Fruit fly (Drosophila melanogaster) whole organism, embryonic: ENCODE data around the gene CG15145.

Source experiments
- Ada2b ChIP-seq: fragments of 200-800 bp; sonication (Bioruptor generic); IDR thresholded peaks from 2 replicates; pipeline ENCODE4 v1.3.6; 2022; ENCODE audit warnings: missing biosample characterization, missing genetic modification characterization
- Antp ChIP-seq: fragments of 200-800 bp; sonication (Bioruptor generic); optimal IDR thresholded peaks from 3 replicates; lab custom pipeline; 2016; ENCODE audit warnings: missing biosample characterization, missing genetic modification characterization
- BEAF-32 ChIP-seq: fragments of 200-800 bp; sonication (Bioruptor generic); optimal IDR thresholded peaks from 3 replicates; lab custom pipeline; 2017; ENCODE audit warnings: missing biosample characterization, missing genetic modification characterization, mild to moderate bottlenecking, moderate library complexity, missing genetic modification reagents
- C15 ChIP-seq: fragments of 200-800 bp; sonication (Bioruptor generic); IDR thresholded peaks from 3 replicates; pipeline ENCODE4 v1.3.6; 2022; ENCODE audit warnings: missing biosample characterization, missing genetic modification characterization
- CG10543 ChIP-seq: fragments of 200-800 bp; sonication (Bioruptor generic); optimal IDR thresholded peaks from 3 replicates; lab custom pipeline; 2017; ENCODE audit warnings: missing biosample characterization, mild to moderate bottlenecking, missing genetic modification characterization, moderate library complexity
- CG12104 ChIP-seq: fragments of 200-800 bp; sonication (Bioruptor generic); optimal IDR thresholded peaks from 3 replicates; lab custom pipeline; 2016; ENCODE audit warnings: missing biosample characterization, missing genetic modification characterization
- CG12299 ChIP-seq: fragments of 200-800 bp; sonication (Bioruptor generic); optimal IDR thresholded peaks from 2 replicates; lab custom pipeline; 2018; ENCODE audit warnings: missing biosample characterization, mild to moderate bottlenecking, missing genetic modification characterization
- CG12659 ChIP-seq: fragments of 200-800 bp; sonication (Bioruptor generic); optimal IDR thresholded peaks from 3 replicates; lab custom pipeline; 2017; ENCODE audit warnings: mild to moderate bottlenecking, missing biosample characterization, missing genetic modification reagents, missing genetic modification characterization
- CG13296 ChIP-seq: fragments of 200-800 bp; sonication (Bioruptor generic); optimal IDR thresholded peaks from 3 replicates; lab custom pipeline; 2018; ENCODE audit warnings: missing biosample characterization, mild to moderate bottlenecking, missing genetic modification characterization
- CG1529 ChIP-seq: fragments of 200-800 bp; sonication (Bioruptor generic); optimal IDR thresholded peaks from 3 replicates; lab custom pipeline; 2018; ENCODE audit warnings: missing biosample characterization, missing genetic modification characterization
- CG17359 ChIP-seq: fragments of 200-800 bp; sonication (Bioruptor generic); optimal IDR thresholded peaks from 3 replicates; lab custom pipeline; 2018; ENCODE audit warnings: missing biosample characterization, mild to moderate bottlenecking, missing genetic modification characterization, moderate library complexity
- CG18011 ChIP-seq: fragments of 200-800 bp; sonication (Bioruptor generic); optimal IDR thresholded peaks from 2 replicates; lab custom pipeline; 2017; ENCODE audit warnings: missing biosample characterization, missing genetic modification characterization, mild to moderate bottlenecking, moderate library complexity, missing genotype
- CG18619 ChIP-seq: fragments of 200-800 bp; sonication (Bioruptor generic); optimal IDR thresholded peaks from 3 replicates; lab custom pipeline; 2017; ENCODE audit warnings: missing biosample characterization, mild to moderate bottlenecking, missing genetic modification characterization
- CG18764 ChIP-seq: fragments of 200-800 bp; sonication (Bioruptor generic); optimal IDR thresholded peaks from 3 replicates; lab custom pipeline; 2016; ENCODE audit warnings: missing biosample characterization, missing genetic modification characterization
- CG2120 ChIP-seq: fragments of 200-800 bp; sonication (Bioruptor generic); optimal IDR thresholded peaks from 3 replicates; lab custom pipeline; 2016; ENCODE audit warnings: missing biosample characterization, missing genetic modification characterization
- CG2875 ChIP-seq: fragments of 200-800 bp; sonication (Bioruptor generic); optimal IDR thresholded peaks from 2 replicates; lab custom pipeline; 2017; ENCODE audit warnings: missing biosample characterization, mild to moderate bottlenecking, missing genetic modification characterization, missing genetic modification reagents
- CG34224 ChIP-seq: fragments of 200-800 bp; sonication (Bioruptor generic); IDR thresholded peaks from 3 replicates; pipeline ENCODE4 v1.3.6; 2022; ENCODE audit warnings: missing biosample characterization, missing genetic modification characterization; ENCODE audit not compliant: partially characterized antibody
- CG4404 ChIP-seq: fragments of 200-800 bp; sonication (Bioruptor generic); IDR thresholded peaks from 2 replicates; pipeline ENCODE4 v1.3.6; 2022; ENCODE audit warnings: missing biosample characterization, missing genetic modification characterization
- CG6254 ChIP-seq: fragments of 200-800 bp; sonication (Bioruptor generic); optimal IDR thresholded peaks from 3 replicates; lab custom pipeline; 2017; ENCODE audit warnings: mild to moderate bottlenecking, missing biosample characterization, missing genetic modification reagents, missing genetic modification characterization
- CG6791 ChIP-seq: fragments of 200-800 bp; sonication (Bioruptor generic); IDR thresholded peaks from 3 replicates; pipeline ENCODE4 v1.3.6; 2022; ENCODE audit warnings: missing biosample characterization, missing genetic modification characterization; ENCODE audit not compliant: partially characterized antibody
- CG6813 ChIP-seq: fragments of 200-800 bp; sonication (Bioruptor generic); optimal IDR thresholded peaks from 2 replicates; lab custom pipeline; 2017; ENCODE audit warnings: missing biosample characterization, missing genetic modification characterization, mild to moderate bottlenecking, moderate library complexity, missing genetic modification reagents
- CG7556 ChIP-seq: fragments of 200-800 bp; sonication (Bioruptor generic); optimal IDR thresholded peaks from 2 replicates; lab custom pipeline; 2017; ENCODE audit warnings: missing biosample characterization, mild to moderate bottlenecking, missing genetic modification characterization
- CG7786 ChIP-seq: fragments of 200-800 bp; sonication (Bioruptor generic); optimal IDR thresholded peaks from 2 replicates; lab custom pipeline; 2016; ENCODE audit warnings: missing biosample characterization, missing genetic modification characterization
- CG7987 ChIP-seq: fragments of 200-800 bp; sonication (Bioruptor generic); optimal IDR thresholded peaks from 2 replicates; lab custom pipeline; 2018; ENCODE audit warnings: missing biosample characterization, mild to moderate bottlenecking, missing genetic modification characterization, moderate library complexity
- CG8290 ChIP-seq, 3 experiments: fragments of 200-800 bp; sonication (Bioruptor generic); optimal IDR thresholded peaks; 2 replicates each; lab custom pipeline; 2016 to 2019; ENCODE audit warnings: missing biosample characterization in 3 of 3, missing genetic modification characterization in 3 of 3, mild to moderate bottlenecking in 2 of 3, moderate library complexity in 1 of 3
- CG9932 ChIP-seq: fragments of 200-800 bp; sonication (Bioruptor generic); IDR thresholded peaks from 2 replicates; pipeline ENCODE4 v1.3.6; 2022; ENCODE audit warnings: missing biosample characterization, missing genetic modification characterization
- Chrac-16 ChIP-seq: fragments of 200-800 bp; sonication (Bioruptor generic); optimal IDR thresholded peaks from 3 replicates; lab custom pipeline; 2016; ENCODE audit warnings: missing biosample characterization, missing genetic modification characterization
- E2f1 ChIP-seq: fragments of 200-800 bp; sonication (Bioruptor generic); IDR thresholded peaks from 2 replicates; pipeline ENCODE4 v1.3.6; 2022; ENCODE audit warnings: missing biosample characterization, missing genetic modification characterization
- Eip74EF ChIP-seq, 2 experiments: fragments of 200-800 bp in 1 of 2; fragments of >200 bp in 1 of 2; sonication (Bioruptor generic) in 1 of 2; optimal IDR thresholded peaks; 2 replicates each; lab custom pipeline; 2017 to 2019; ENCODE audit warnings: missing biosample characterization in 2 of 2, missing genetic modification characterization in 2 of 2, mild to moderate bottlenecking in 1 of 2, moderate library complexity in 1 of 2
- HLH54F ChIP-seq: fragments of 200-800 bp; sonication (Bioruptor generic); optimal IDR thresholded peaks from 3 replicates; lab custom pipeline; 2016; ENCODE audit warnings: missing biosample characterization, missing genetic modification characterization
- HLHmδ ChIP-seq: fragments of 200-800 bp; sonication (Bioruptor generic); optimal IDR thresholded peaks from 2 replicates; lab custom pipeline; 2018; ENCODE audit warnings: missing biosample characterization, mild to moderate bottlenecking, missing genetic modification characterization, moderate library complexity
- Neu2 ChIP-seq: fragments of 200-800 bp; sonication (Bioruptor generic); optimal IDR thresholded peaks from 3 replicates; lab custom pipeline; 2016; ENCODE audit warnings: missing biosample characterization, missing genetic modification characterization, borderline replicate concordance
- Sox100B ChIP-seq: fragments of 200-800 bp; sonication (Bioruptor generic); optimal IDR thresholded peaks from 3 replicates; lab custom pipeline; 2018; ENCODE audit warnings: missing biosample characterization, mild to moderate bottlenecking, missing genetic modification characterization
- Ssrp ChIP-seq: fragments of 200-800 bp; sonication (Bioruptor generic); optimal IDR thresholded peaks from 2 replicates; lab custom pipeline; 2018; ENCODE audit warnings: missing biosample characterization, mild to moderate bottlenecking, missing genetic modification characterization, moderate library complexity
- YL-1 ChIP-seq: fragments of 200-800 bp; sonication (Bioruptor generic); optimal IDR thresholded peaks from 3 replicates; lab custom pipeline; 2017; ENCODE audit warnings: missing biosample characterization, mild to moderate bottlenecking, missing genetic modification characterization
- ash1 ChIP-seq: fragments of 200-800 bp; sonication (Bioruptor generic); optimal IDR thresholded peaks from 2 replicates; lab custom pipeline; 2018; ENCODE audit warnings: missing biosample characterization, mild to moderate bottlenecking, missing genetic modification characterization
- chinmo ChIP-seq: fragments of 200-800 bp; sonication (Bioruptor generic); IDR thresholded peaks from 4 replicates; pipeline ENCODE4 v1.3.6; 2022; ENCODE audit warnings: missing biosample characterization, missing genetic modification characterization; ENCODE audit not compliant: partially characterized antibody
- crol ChIP-seq: fragments of 200-800 bp; sonication (Bioruptor generic); IDR thresholded peaks from 2 replicates; pipeline ENCODE4 v1.3.6; 2022; ENCODE audit warnings: missing biosample characterization, missing genetic modification characterization
- crp ChIP-seq, 2 experiments: fragments of 200-800 bp; sonication (Bioruptor generic); optimal IDR thresholded peaks; 2 replicates in 1 of 2; 3 replicates in 1 of 2; lab custom pipeline; 2017; ENCODE audit warnings: missing biosample characterization in 2 of 2, missing genetic modification characterization in 2 of 2, mild to moderate bottlenecking in 1 of 2, moderate library complexity in 1 of 2
- exex ChIP-seq: fragments of 200-800 bp; sonication (Bioruptor generic); optimal IDR thresholded peaks from 4 replicates; lab custom pipeline; 2018; ENCODE audit warnings: missing biosample characterization, mild to moderate bottlenecking, missing genetic modification characterization, moderate library complexity
- gem ChIP-seq: fragments of 200-800 bp; sonication (Bioruptor generic); optimal IDR thresholded peaks from 2 replicates; lab custom pipeline; 2019; ENCODE audit warnings: missing biosample characterization, mild to moderate bottlenecking, missing genetic modification characterization, moderate library complexity
- grau ChIP-seq: fragments of 200-800 bp; optimal IDR thresholded peaks from 3 replicates; lab custom pipeline; 2019; ENCODE audit warnings: missing biosample characterization, mild to moderate bottlenecking, missing genetic modification characterization, moderate library complexity
- gro ChIP-seq: fragments of 200-800 bp; sonication (Bioruptor generic); optimal IDR thresholded peaks from 2 replicates; lab custom pipeline; 2016; ENCODE audit warnings: missing biosample characterization, missing genetic modification characterization
- h ChIP-seq: fragments of >200 bp; optimal IDR thresholded peaks from 2 replicates; lab custom pipeline; 2017
- ham ChIP-seq: fragments of 200-800 bp; sonication (Bioruptor generic); IDR thresholded peaks from 2 replicates; pipeline ENCODE4 v1.3.6; 2022; ENCODE audit warnings: missing biosample characterization, missing genetic modification characterization
- lola ChIP-seq, 3 experiments: fragments of >200 bp in 2 of 3; fragments of 200-800 bp in 1 of 3; sonication (Bioruptor generic) in 1 of 3; optimal IDR thresholded peaks; 2 replicates each; lab custom pipeline; 2017 to 2019; ENCODE audit warnings: missing biosample characterization in 3 of 3, missing genetic modification characterization in 3 of 3, mild to moderate bottlenecking in 1 of 3, moderate library complexity in 1 of 3
- sens-2 ChIP-seq: fragments of 200-800 bp; sonication (Bioruptor generic); IDR thresholded peaks from 2 replicates; pipeline ENCODE4 v1.3.6; 2022; ENCODE audit warnings: missing biosample characterization, missing genetic modification characterization
- wor ChIP-seq: fragments of 200-800 bp; sonication (Bioruptor generic); IDR thresholded peaks from 2 replicates; pipeline ENCODE4 v1.3.6; 2022; ENCODE audit warnings: missing biosample characterization, missing genetic modification characterization
- zfh1 ChIP-seq: fragments of 200-800 bp; sonication (Bioruptor generic); IDR thresholded peaks from 3 replicates; pipeline ENCODE4 v1.3.6; 2022; ENCODE audit warnings: missing biosample characterization, missing genetic modification characterization

The CG15145 gene

DNA sequence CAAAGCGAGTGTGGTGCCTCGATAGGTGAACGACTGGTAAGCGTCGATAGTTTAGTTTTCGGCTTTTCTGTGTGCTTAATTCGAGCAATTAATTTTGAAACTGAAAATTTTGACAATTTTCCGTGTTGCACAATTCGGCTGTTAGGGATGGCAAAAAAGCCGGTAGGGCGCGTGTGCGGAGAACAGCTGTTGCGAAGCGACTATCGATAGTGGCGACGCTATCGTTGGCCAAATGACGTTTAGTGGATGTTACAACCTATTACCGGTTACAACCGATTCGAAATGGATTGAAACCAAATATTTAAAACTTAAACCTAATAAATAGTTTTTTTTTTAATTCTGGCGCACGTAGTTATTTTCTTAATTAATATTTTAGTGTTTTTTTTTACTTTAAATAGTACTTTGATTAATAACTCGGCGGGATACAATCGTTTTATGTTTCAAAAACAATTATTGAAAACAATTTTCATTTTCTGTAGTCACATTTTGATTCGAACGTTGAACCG is 31.0 kb downstream of the CG15145 start, which contains the start of the genes mEFTs and Dhc36C (continued):
- peak; percentile 84 for TF ChIP-seq CG34224 (GFP tag; lab: Robert Waterston, UW)
- TF ChIP-seq CG2120 (GFP tag; lab: Kevin White, UChicago): no peak
- TF ChIP-seq CG12104 (GFP tag; lab: Kevin White, UChicago): no peak
- no peak for TF ChIP-seq C15 (GFP tag; lab: Robert Waterston, UW)
- no peak for TF ChIP-seq gro
- TF ChIP-seq zfh1 (GFP tag; lab: Robert Waterston, UW): no peak
- TF ChIP-seq chinmo (GFP tag; lab: Robert Waterston, UW): peak; percentile 84; the same call in 3 of the 4 replicates
- TF ChIP-seq CG18619: no peak
- no peak for TF ChIP-seq Ada2b (GFP tag; lab: Robert Waterston, UW)
- no peak for TF ChIP-seq CG18011 (GFP tag; lab: Kevin White, UChicago)
- no peak for TF ChIP-seq CG7556 (GFP tag; lab: Kevin White, UChicago)
- TF ChIP-seq ash1 (GFP tag; lab: Kevin White, UChicago): no peak
- TF ChIP-seq exex: no peak
- TF ChIP-seq h (lab: Kevin White, UChicago): no peak
- TF ChIP-seq CG8290 (GFP tag; optimal IDR thresholded peaks at IDR 0.05; lab: Kevin White, UChicago): no peak
- peak in 1 of 2 experiments; percentile 40 for TF ChIP-seq CG8290 (tag; optimal IDR thresholded peaks at IDR 0.05; lab: Kevin White, UChicago)
- TF ChIP-seq Sox100B (GFP tag; lab: Kevin White, UChicago): no peak
- no peak for TF ChIP-seq CG6254 (GFP tag; lab: Kevin White, UChicago)
- TF ChIP-seq CG10543: no peak
- no peak for TF ChIP-seq lola (GFP tag; optimal IDR thresholded peaks at IDR 0.05; lab: Kevin White, UChicago)
- TF ChIP-seq HLHmδ (GFP tag; lab: Kevin White, UChicago): no peak
- no peak for TF ChIP-seq Chrac-16
- TF ChIP-seq crp (GFP tag; optimal IDR thresholded peaks at IDR 0.05; lab: Kevin White, UChicago): peak; percentile 82 to 97
- TF ChIP-seq CG2875 (GFP tag; lab: Kevin White, UChicago): no peak
- TF ChIP-seq CG7987 (GFP tag; lab: Kevin White, UChicago): no peak
- no peak for TF ChIP-seq CG12299 (tag; lab: Kevin White, UChicago)
- no peak for TF ChIP-seq CG18764 (GFP tag; lab: Kevin White, UChicago)
- no peak for TF ChIP-seq CG6813 (GFP tag; lab: Kevin White, UChicago)
- no peak for TF ChIP-seq HLH54F (GFP tag; lab: Kevin White, UChicago)
- no peak for TF ChIP-seq CG17359
- no peak for TF ChIP-seq Antp (GFP tag; lab: Kevin White, UChicago)
- TF ChIP-seq wor (GFP tag; lab: Robert Waterston, UW): no peak
- peak; percentile 90 for TF ChIP-seq CG6791 (GFP tag; lab: Robert Waterston, UW)
- no peak for TF ChIP-seq sens-2 (GFP tag; lab: Robert Waterston, UW)
- TF ChIP-seq YL-1: peak; percentile 72
- TF ChIP-seq Eip74EF (GFP tag; optimal IDR thresholded peaks at IDR 0.05; lab: Kevin White, UChicago): no peak
- peak; percentile 86 for TF ChIP-seq BEAF-32 (GFP tag; lab: Kevin White, UChicago)
- TF ChIP-seq grau (tag; lab: Kevin White, UChicago): no peak
- no peak for TF ChIP-seq Ssrp (tag; lab: Kevin White, UChicago)
- no peak for TF ChIP-seq CG1529 (GFP tag; lab: Kevin White, UChicago)
- 0 out of 2 replicates have a peak, but pooled peaks have one; percentile 11 for TF ChIP-seq CG9932 (GFP tag; lab: Robert Waterston, UW)
- TF ChIP-seq ham (GFP tag; lab: Robert Waterston, UW): no peak
- no peak for TF ChIP-seq crol (GFP tag; lab: Robert Waterston, UW)
- no peak for TF ChIP-seq E2f1 (GFP tag; lab: Robert Waterston, UW)
- TF ChIP-seq CG7786 (GFP tag; lab: Kevin White, UChicago): no peak
- TF ChIP-seq CG4404 (GFP tag; lab: Robert Waterston, UW): no peak
- peak; percentile 18 for TF ChIP-seq CG12659 (GFP tag; lab: Kevin White, UChicago)
- no peak for TF ChIP-seq gem (tag; lab: Kevin White, UChicago)
- TF ChIP-seq Neu2 (GFP tag; lab: Kevin White, UChicago): no peak
- TF ChIP-seq CG13296 (GFP tag; lab: Kevin White, UChicago): no peak
